Fruit fly (Drosophila melanogaster) S2 (cell line): ENCODE measurements around the gene CG2211.

Source experiments
- CG8478 ChIP-seq: fragments of >200 bp; optimal IDR thresholded peaks from 2 replicates; lab custom pipeline; 2018
- CTCF ChIP-seq, 2 experiments: fragments of >200 bp; optimal IDR thresholded peaks; 2 replicates each; lab custom pipeline; 2018

CG2211 gene

DNA sequence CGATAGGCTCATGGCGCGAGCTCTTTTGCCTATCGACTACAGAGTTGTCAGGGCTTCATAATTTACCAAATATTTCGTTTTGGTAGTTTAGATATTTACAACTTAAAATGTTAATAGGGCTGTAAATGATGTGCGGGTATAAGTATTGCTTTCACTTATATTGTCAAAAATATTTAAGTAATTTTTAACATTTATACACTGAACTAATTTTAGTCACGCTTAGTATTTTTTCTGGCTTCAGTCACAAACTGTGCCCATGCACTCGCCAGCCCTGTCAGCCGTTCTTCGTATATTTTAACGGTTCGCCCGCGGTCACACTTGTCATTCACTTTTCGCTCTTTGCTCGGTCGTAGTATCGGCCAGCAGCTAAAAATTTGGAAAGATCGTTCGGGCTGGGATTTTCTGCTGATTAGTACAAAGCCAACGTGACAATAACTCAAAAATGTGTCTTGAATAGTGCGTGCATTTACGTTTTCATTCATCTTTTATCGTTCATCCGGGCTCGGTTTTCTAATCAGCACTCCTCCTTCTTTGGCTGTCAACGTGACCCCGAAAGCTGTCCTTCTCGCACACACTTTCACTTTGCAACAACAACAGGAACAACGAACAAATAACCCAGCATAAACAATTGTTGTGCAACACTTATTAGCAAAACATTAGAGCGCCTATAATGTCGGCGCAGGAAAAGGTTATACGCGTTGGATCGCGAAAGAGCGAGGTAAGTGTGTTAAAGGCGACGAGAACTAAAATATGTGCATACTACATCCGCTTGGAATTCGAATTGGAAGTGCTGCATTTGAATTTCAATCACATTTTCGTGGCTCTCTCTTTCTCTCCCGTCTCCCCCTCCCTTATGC, at the start of gene CG2211, which contains the start of gene Hmbs:
Gene CG2211, minus strand, starts transcription at position 789 of the 857 bp plus-strand sequence.
Gene Hmbs, plus strand, starts transcription at position 319 of the 857 bp plus-strand sequence.
- TF ChIP-seq CTCF (optimal IDR thresholded peaks at IDR 0.05; lab: Kevin White, UChicago) (peak in 1 of 2 experiments; percentile 10), CG8478 (lab: Kevin White, UChicago) (no peak)

DNA sequence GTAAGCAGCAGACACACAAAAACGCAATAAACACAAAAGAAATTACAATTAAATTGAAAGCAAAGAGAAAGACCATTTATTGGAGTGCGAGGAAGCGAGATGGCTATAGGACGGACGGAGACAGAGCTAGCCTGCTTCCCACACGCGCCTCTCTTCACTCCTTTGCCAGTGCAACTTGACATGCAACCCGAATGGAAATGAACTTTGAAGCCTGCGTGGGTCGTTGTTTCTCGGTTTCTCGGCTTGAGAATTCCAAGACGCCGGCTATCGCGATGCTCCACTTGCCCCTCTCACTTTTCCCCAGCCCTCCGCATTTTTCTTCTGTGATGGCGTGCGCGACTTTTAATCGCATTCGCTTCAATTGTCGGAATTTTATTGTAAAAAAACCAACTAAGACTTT, 45.8 kb upstream of the CG2211 start:
- TF ChIP-seq CTCF (optimal IDR thresholded peaks at IDR 0.05; lab: Kevin White, UChicago) (no peak), CG8478 (lab: Kevin White, UChicago) (no peak)

DNA sequence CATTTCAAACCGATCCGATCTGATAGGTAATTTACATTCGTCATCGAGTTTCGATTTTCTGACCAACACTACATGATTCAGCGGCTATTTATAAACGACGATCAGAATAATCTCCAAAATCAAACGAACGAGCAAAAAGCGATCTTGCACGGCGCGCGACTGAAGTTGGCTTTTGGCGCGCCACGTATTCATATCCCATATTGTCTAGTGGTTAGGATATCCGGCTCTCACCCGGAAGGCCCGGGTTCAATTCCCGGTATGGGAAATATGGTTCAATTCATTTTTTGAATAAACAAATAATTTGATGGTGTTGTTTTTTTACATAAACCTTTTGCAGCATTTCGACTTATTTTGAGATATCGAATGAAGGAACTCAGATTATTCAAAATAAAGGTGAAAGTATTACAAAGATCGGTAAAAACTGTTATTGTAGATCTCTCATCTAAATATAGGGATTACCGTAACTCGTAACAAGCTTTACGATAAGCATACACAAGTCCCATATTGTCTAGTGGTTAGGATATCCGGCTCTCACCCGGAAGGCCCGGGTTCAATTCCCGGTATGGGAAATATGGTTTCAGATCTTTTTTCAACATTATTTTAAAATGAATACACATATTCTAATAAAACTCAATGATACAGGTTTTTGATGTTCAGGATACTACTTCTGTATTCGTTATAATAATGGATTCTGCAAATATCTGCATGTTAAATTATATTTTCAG, 44.7 kb upstream of the CG2211 start:
- TF ChIP-seq CTCF (optimal IDR thresholded peaks at IDR 0.05; lab: Kevin White, UChicago), result no peak
- no peak for TF ChIP-seq CG8478 (lab: Kevin White, UChicago)

DNA sequence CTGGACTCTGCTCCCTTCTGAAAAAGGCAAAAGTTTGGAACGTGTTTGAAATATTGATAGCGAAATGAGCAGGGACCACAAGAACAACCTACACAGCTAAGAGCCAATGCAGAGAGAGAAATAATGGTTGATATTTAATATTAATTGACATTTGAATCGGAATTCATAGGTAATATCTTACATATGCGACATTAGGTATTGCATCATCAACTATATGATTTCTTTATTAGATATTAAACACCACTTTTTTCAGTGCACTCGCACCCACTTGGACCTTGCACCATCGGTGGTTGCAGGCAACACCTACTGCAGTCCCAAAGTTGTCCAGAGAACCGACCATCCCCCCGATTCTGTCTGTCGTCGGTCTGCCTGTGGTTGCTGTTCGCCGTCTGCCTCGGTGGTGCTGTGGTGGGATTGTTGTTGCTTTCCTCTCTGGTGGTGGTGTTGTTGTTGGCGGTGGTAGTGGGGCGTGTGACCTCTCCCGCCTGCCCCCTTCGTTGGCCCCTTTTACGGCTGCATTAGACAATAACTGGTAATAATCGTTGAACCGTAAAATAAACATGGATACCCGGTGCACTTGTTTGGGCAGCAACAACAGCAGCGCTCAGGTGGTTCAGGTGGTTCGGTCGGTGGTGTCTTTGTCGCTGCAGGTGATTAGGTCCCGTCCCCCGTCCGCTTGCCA, 43.8 kb upstream of the CG2211 start:
- TF ChIP-seq CTCF (optimal IDR thresholded peaks at IDR 0.05; lab: Kevin White, UChicago) (no peak), CG8478 (lab: Kevin White, UChicago) (no peak)

DNA sequence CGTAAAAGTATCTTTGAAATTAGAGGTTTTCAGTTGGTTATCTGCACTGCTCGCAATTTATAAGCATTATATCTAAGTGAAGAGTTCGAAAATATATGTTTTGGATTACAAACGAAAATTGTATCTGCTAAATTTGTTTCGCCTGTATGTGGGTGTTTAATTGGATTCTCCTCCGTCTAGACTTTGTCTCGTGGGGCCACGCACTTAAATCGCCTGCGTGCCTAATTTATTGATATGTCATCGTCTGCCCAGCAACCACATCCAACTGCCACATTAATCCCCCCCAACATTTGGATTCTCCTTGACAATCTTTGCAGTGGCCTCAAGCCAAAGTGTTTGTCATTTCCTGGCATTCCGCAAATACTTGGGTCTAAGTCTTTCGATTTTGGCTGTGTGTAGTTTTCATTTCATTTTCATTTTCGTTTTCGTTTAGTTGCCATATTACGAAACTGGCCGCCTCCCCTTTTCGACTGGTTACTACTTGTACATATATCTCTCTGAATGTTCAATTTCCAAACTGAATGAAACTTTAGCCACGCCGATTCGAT, 43.0 kb upstream of the CG2211 start:
- TF ChIP-seq CTCF (optimal IDR thresholded peaks at IDR 0.05; lab: Kevin White, UChicago) (no peak), CG8478 (lab: Kevin White, UChicago) (no peak)

DNA sequence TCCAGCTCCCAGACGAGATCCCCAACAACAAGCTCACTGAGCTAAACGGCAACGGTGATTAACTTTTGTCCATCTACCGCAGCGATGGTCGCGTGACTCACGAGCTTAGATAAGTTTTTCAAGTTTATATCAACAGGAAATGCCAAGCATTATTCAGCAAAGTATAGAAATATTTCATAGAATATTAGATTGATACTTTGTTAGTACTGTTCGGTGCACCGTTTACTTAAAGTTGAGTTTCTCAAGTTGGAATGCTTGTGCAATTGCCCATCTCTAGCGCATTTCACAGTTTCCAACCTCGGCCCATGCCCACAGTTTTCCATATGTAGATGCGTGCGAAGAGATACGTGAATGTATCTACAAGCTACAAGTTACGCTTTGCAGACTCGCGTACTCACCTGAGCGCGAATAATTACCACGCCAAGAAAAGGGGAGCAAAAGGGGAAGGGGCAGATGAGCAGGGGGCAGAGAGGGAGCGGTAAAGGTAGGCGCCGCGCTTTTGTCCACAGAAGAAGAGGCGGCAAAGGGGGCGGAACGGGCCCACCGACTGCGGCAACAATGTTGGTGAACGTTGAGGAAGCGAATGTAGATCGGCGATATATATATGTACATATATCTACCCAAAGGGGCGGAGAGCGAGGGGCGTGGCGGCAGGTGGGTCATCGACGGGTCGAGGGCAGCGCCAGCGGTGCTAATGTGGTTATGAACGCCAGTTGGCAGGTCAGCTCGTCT, 41.0 kb upstream of the CG2211 start:
- TF ChIP-seq CTCF (optimal IDR thresholded peaks at IDR 0.05; lab: Kevin White, UChicago) (no peak), CG8478 (lab: Kevin White, UChicago) (no peak)

DNA sequence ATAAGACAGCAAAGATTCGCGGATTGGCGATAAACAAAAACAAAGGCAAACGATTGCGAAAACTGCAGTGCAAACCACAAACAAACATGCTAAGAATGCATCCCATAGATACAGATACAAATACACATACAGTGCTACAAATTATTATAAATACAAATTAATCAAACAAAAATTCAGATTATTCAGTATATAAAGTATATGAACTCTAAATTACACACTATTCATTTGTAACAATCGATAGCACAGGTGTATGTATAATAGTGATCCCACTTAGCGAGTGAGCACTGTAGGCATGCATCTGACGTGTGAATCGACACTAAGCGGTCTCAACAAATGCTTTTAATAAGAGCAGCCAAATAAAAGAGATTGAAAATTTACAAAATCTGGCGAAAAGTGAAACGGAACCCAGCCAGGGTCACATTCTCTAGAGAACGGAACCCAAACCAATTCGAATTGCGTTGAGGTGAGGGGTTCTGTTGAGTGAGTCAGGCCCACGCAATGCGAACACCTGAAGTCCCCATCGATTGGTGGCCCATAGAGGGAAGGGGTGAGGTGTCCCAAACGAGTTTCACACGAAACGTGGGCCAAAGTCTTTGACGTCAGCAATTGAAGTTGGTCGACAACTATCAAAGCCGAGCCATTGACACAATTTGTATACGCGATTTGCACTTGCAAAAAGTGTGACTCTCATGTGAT, 39.4 kb upstream of the CG2211 start:
- TF ChIP-seq CTCF (optimal IDR thresholded peaks at IDR 0.05; lab: Kevin White, UChicago), result no peak
- TF ChIP-seq CG8478 (lab: Kevin White, UChicago), result no peak

DNA sequence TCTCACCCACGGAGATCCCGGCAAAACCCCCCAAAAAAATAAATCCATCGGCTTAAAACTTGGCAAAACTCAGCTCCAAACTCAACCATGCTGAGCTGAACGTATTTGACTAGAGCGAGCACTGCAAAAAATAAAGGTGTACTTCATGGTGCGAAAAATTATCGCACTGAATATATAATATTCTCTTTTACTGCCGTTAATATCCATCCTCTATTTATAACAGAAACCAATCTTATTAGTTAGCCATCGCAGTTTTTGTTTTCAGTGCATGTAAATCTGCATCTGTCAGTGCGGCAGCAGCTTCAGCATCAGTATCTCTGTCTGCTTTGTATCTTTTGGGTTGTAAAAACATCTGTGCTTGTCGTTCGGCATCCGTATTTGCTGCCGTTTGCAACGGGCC, 35.8 kb upstream of the CG2211 start:
- no peak for TF ChIP-seq CTCF (optimal IDR thresholded peaks at IDR 0.05; lab: Kevin White, UChicago)
- no peak for TF ChIP-seq CG8478 (lab: Kevin White, UChicago)

DNA sequence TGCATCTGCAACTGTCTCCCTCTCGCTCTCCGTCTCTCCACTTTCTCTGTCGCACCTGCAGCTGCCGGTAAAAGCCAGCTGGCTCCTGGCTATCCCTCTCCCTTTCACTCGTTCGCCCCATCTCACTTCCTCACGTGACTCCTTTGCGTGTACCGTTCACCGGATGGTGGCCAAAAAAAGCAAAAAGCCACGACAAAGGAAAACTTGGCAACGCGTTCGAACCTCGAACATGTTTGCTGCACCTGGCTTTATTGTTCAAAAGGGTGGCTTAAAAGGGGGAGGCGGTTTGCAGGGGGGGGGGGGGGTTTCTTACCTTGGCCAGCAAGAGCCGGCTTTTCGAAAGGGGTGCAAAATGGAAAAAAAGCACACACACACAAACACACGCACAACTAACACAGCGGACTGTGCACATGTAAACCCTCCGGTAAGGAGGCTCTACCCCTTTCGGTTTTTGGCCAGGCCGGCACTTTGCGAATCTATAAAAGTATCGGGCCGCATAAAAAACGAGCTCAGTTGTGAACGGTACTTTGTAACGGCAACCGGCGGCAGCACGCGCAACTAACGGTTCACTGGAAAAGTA, 35.0 kb upstream of the CG2211 start, which contains the start of gene ru:
Gene ru, plus strand, starts transcription at position 530 of the 580 bp plus-strand sequence.
- TF ChIP-seq CG8478 (lab: Kevin White, UChicago) (no peak), CTCF (optimal IDR thresholded peaks at IDR 0.05; lab: Kevin White, UChicago) (no peak)

DNA sequence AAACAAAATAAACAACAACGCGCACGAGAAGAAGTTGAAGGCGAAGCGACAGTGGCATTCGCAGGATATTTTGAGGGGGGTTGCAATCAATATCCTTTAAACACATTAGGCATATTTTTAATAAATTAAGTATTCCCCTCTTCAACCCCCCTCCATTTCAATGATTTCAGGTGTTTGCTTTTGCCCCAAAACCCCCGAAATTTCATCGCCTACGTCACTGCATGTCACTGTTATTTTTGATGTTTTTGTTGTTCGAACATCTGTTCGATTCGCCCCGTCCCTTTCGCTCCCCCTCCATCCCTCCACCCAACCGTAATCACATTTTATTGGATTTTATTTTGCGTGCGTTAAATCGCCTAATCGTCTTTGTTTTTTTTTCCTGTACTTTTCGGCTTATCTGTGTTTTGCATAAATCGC, 33.0 kb upstream of the CG2211 start:
- no peak for TF ChIP-seq CTCF (optimal IDR thresholded peaks at IDR 0.05; lab: Kevin White, UChicago)
- no peak for TF ChIP-seq CG8478 (lab: Kevin White, UChicago)

DNA sequence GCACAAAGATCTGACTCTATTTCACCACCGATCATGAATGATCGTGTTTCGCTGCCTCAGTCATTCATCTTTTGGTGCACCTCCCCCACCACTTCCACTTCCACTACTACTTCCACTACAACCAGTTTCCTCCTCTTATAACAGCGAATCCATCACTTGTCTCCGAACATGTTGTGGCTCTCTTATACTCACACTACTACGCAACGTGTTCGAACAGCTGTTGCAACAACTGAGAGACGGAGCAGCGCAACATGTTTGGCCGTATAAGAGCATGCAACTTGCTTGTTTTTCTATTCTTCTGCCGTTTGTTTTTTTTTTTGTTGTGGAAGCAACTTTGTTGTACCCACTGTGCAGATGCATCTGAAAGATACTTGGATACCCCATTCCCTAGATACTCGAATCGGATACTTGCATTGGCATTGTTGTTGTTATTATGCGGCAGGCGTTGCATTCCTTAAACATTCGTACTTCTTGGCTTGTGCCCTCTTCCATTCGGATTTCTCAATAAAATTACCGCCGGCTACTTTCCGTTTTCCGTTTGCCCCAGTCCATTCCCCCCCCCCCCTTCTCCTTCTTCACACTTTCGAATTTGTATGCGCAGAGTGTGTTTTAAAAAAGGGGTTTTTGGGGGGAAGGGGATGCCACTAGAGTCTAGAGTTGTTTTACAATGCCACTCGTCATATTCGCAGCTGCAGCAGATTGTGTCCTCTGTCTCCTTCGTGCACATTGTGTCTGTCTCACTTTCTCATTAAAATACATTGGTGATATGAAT, 31.9 kb upstream of the CG2211 start:
- TF ChIP-seq CTCF (optimal IDR thresholded peaks at IDR 0.05; lab: Kevin White, UChicago) (no peak), CG8478 (lab: Kevin White, UChicago) (no peak)

DNA sequence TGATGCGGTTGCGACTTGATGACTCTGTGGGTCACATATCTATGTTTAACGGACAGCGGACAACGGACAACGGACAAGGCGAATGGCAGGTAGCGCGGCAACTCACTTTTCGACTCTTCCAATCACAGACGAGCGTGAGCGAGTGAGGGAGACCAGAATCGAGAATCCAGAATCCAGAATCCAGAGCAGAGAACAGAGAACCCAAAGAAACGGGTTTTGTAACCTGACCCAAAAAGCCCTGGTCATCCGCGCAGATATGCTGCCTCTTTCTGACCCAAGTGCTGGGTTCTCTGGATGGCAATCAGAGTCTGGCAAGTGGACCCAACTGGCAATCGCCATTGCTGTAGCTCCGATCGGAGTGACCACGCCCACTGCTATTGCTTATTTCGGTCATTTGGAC, 29.2 kb upstream of the CG2211 start:
- no peak for TF ChIP-seq CG8478 (lab: Kevin White, UChicago)
- no peak for TF ChIP-seq CTCF (optimal IDR thresholded peaks at IDR 0.05; lab: Kevin White, UChicago)
